Worm (Caenorhabditis elegans) whole organism, early embryonic: ENCODE results near the gene taf-11.3.

Experiments
- B0310.2 ChIP-seq: sonication (generic microtip); optimal IDR thresholded peaks from 2 replicates; lab custom pipeline; 2016; ENCODE audit warnings: mild to moderate bottlenecking, missing genetic modification characterization, missing compliant biosample characterization
- ama-1 ChIP-seq: fragments of 150-350 bp; optimal IDR thresholded peaks from 2 replicates; lab custom pipeline; 2014
- ceh-13 ChIP-seq: fragments of 200-800 bp; sonication (Bioruptor generic); optimal IDR thresholded peaks from 2 replicates; lab custom pipeline; 2018; ENCODE audit warnings: mild to moderate bottlenecking, missing genetic modification characterization, missing compliant biosample characterization
- ets-7 ChIP-seq: sonication (generic microtip); optimal IDR thresholded peaks from 2 replicates; lab custom pipeline; 2016; ENCODE audit warnings: missing genotype, missing genetic modification characterization, missing compliant biosample characterization
- hmbx-1 ChIP-seq: sonication (generic microtip); optimal IDR thresholded peaks from 2 replicates; lab custom pipeline; 2016; ENCODE audit warnings: mild to moderate bottlenecking, missing genetic modification characterization, missing compliant biosample characterization
- hnd-1 ChIP-seq: sonication (generic microtip); optimal IDR thresholded peaks from 2 replicates; lab custom pipeline; 2016; ENCODE audit warnings: missing genetic modification characterization, missing compliant biosample characterization
- sea-1 ChIP-seq: fragments of 200-800 bp; sonication (Bioruptor generic); conservative IDR thresholded peaks from 2 replicates; pipeline ENCODE4 v1.3.6; 2022; ENCODE audit warnings: missing genetic modification characterization, missing compliant biosample characterization
- tbx-37 ChIP-seq: fragments of 200-800 bp; sonication (Bioruptor generic); conservative IDR thresholded peaks from 2 replicates; pipeline ENCODE4 v1.3.6; 2022; ENCODE audit warnings: missing genetic modification reagents, missing genetic modification characterization, missing compliant biosample characterization

ce11 chrIII:10519615-10520014, 14.6 kb upstream of the taf-11.3 start:
- no peak for TF ChIP-seq ama-1 (lab: Kevin White, UChicago)
- no peak for TF ChIP-seq B0310.2
- TF ChIP-seq hmbx-1: no peak
- no peak for TF ChIP-seq ceh-13 (GFP tag; lab: Kevin White, UChicago)
- TF ChIP-seq tbx-37 (GFP tag; lab: Robert Waterston, UW): no peak
- TF ChIP-seq hnd-1 (tag; lab: Kevin White, UChicago): no peak
- no peak for TF ChIP-seq sea-1 (GFP tag; lab: Robert Waterston, UW)
- TF ChIP-seq ets-7 (tag; lab: Kevin White, UChicago): no peak
